Worm (Caenorhabditis elegans) whole organism, young adult: Measurements from ENCODE around the gene F55G7.4.

Source experiments
- B0019.2 ChIP-seq: fragments of 200-800 bp; sonication (Bioruptor generic); conservative IDR thresholded peaks from 2 replicates; pipeline ENCODE4 v1.3.6; 2022; ENCODE audit warnings: missing genetic modification reagents, missing genetic modification characterization, missing compliant biosample characterization
- B0336.3 ChIP-seq: fragments of 200-800 bp; sonication (Bioruptor generic); IDR thresholded peaks from 2 replicates; pipeline ENCODE4 v1.3.6; 2022; ENCODE audit warnings: missing genetic modification characterization, missing compliant biosample characterization
- C17E4.6 ChIP-seq: fragments of 200-800 bp; sonication (Bioruptor generic); IDR thresholded peaks from 2 replicates; pipeline ENCODE4 v1.3.6; 2022; ENCODE audit warnings: missing genetic modification reagents, missing genetic modification characterization, missing compliant biosample characterization
- F10E7.11 ChIP-seq: sonication (generic microtip); optimal IDR thresholded peaks from 2 replicates; lab custom pipeline; 2017; ENCODE audit warnings: mild to moderate bottlenecking, missing genetic modification characterization, moderate library complexity, missing compliant biosample characterization
- F22D6.2 ChIP-seq: sonication (generic microtip); optimal IDR thresholded peaks from 2 replicates; lab custom pipeline; 2016; ENCODE audit warnings: mild to moderate bottlenecking, missing genetic modification characterization, missing compliant biosample characterization
- F23B12.7 ChIP-seq: sonication (generic microtip); optimal IDR thresholded peaks from 2 replicates; lab custom pipeline; 2017; ENCODE audit warnings: missing genetic modification characterization, mild to moderate bottlenecking, missing compliant biosample characterization, antibody characterized with exemption, moderate library complexity; ENCODE audit not compliant: insufficient read depth
- F33H1.4 ChIP-seq: fragments of 200-800 bp; sonication (Bioruptor generic); IDR thresholded peaks from 2 replicates; pipeline ENCODE4 v1.3.6; 2022; ENCODE audit warnings: missing genetic modification reagents, missing genetic modification characterization, missing compliant biosample characterization
- F39B2.1 ChIP-seq: fragments of 200-800 bp; sonication (Bioruptor generic); IDR thresholded peaks from 2 replicates; pipeline ENCODE4 v1.3.6; 2022; ENCODE audit warnings: missing genetic modification reagents, missing genetic modification characterization, missing compliant biosample characterization
- F52B5.7 ChIP-seq: sonication (generic microtip); optimal IDR thresholded peaks from 2 replicates; lab custom pipeline; 2016; ENCODE audit warnings: mild to moderate bottlenecking, missing genetic modification characterization, missing compliant biosample characterization
- T07F8.4 ChIP-seq: sonication (generic microtip); optimal IDR thresholded peaks from 2 replicates; lab custom pipeline; 2016; ENCODE audit warnings: mild to moderate bottlenecking, missing genetic modification characterization, moderate library complexity, missing compliant biosample characterization
- Y56A3A.18 ChIP-seq: fragments of 200-800 bp; sonication (Bioruptor generic); IDR thresholded peaks from 2 replicates; pipeline ENCODE4 v1.3.6; 2022; ENCODE audit warnings: missing genetic modification reagents, missing genetic modification characterization, missing compliant biosample characterization
- ama-1 ChIP-seq, 3 experiments: fragments of 150-350 bp in 1 of 3; sonication (generic microtip) in 2 of 3; optimal IDR thresholded peaks; 2 replicates each; lab custom pipeline; 2014 to 2018; ENCODE audit warnings: missing biosample characterization in 2 of 3, missing genetic modification characterization in 2 of 3, missing genetic modification reagents in 2 of 3
- aptf-3 ChIP-seq: fragments of 200-800 bp; sonication (Bioruptor generic); IDR thresholded peaks from 2 replicates; pipeline ENCODE4 v1.3.6; 2022; ENCODE audit warnings: missing genetic modification characterization, missing compliant biosample characterization
- atf-7 ChIP-seq: sonication (generic microtip); optimal IDR thresholded peaks from 2 replicates; lab custom pipeline; 2017; ENCODE audit warnings: mild to moderate bottlenecking, missing genetic modification characterization, missing compliant biosample characterization
- athp-1 ChIP-seq: sonication (generic microtip); optimal IDR thresholded peaks from 2 replicates; lab custom pipeline; 2017; ENCODE audit warnings: mild to moderate bottlenecking, missing genetic modification characterization, missing compliant biosample characterization
- bed-1 ChIP-seq: fragments of 200-800 bp; sonication (Bioruptor generic); IDR thresholded peaks from 2 replicates; pipeline ENCODE4 v1.3.6; 2022; ENCODE audit warnings: missing genetic modification reagents, missing genetic modification characterization, missing compliant biosample characterization
- ceh-100 ChIP-seq: fragments of 200-800 bp; sonication (Bioruptor generic); IDR thresholded peaks from 2 replicates; pipeline ENCODE4 v1.3.6; 2022; ENCODE audit warnings: missing genetic modification reagents, missing genetic modification characterization, missing compliant biosample characterization
- ceh-58 ChIP-seq: fragments of 200-800 bp; sonication (Bioruptor generic); IDR thresholded peaks from 2 replicates; pipeline ENCODE4 v1.3.6; 2022; ENCODE audit warnings: missing genetic modification characterization, missing compliant biosample characterization
- ceh-91 ChIP-seq: fragments of 200-800 bp; sonication (Bioruptor generic); IDR thresholded peaks from 2 replicates; pipeline ENCODE4 v1.3.6; 2022; ENCODE audit warnings: missing genetic modification reagents, missing genetic modification characterization, missing compliant biosample characterization
- efl-1 ChIP-seq: fragments of 150-350 bp; optimal IDR thresholded peaks from 2 replicates; lab custom pipeline; 2014; ENCODE audit warnings: missing biosample characterization, missing genetic modification reagents, missing genetic modification characterization
- egl-44 ChIP-seq: fragments of 200-800 bp; sonication (Bioruptor generic); IDR thresholded peaks from 2 replicates; pipeline ENCODE4 v1.3.6; 2022; ENCODE audit warnings: missing genetic modification reagents, missing genetic modification characterization, missing compliant biosample characterization
- ets-4 ChIP-seq: fragments of 200-800 bp; sonication (Bioruptor generic); optimal IDR thresholded peaks from 2 replicates; lab custom pipeline; 2018; ENCODE audit warnings: mild to moderate bottlenecking, missing genetic modification characterization, missing compliant biosample characterization
- gei-17 ChIP-seq: fragments of 200-800 bp; sonication (Bioruptor generic); optimal IDR thresholded peaks from 2 replicates; lab custom pipeline; 2018; ENCODE audit warnings: mild to moderate bottlenecking, missing genetic modification characterization, missing compliant biosample characterization
- him-1 ChIP-seq: sonication (generic microtip); optimal IDR thresholded peaks from 2 replicates; lab custom pipeline; 2016; ENCODE audit warnings: missing genotype, missing genetic modification reagents, missing genetic modification characterization, missing compliant biosample characterization
- hmg-1.2 ChIP-seq: fragments of 200-800 bp; sonication (Bioruptor generic); IDR thresholded peaks from 2 replicates; pipeline ENCODE4 v1.3.6; 2022; ENCODE audit warnings: missing genetic modification reagents, missing genetic modification characterization, missing compliant biosample characterization
- hmg-20 ChIP-seq: fragments of 200-800 bp; sonication (Bioruptor generic); IDR thresholded peaks from 2 replicates; pipeline ENCODE4 v1.3.6; 2022; ENCODE audit warnings: missing genetic modification reagents, missing genetic modification characterization, missing compliant biosample characterization
- hsf-1 ChIP-seq: fragments of 200-800 bp; sonication (Bioruptor generic); IDR thresholded peaks from 2 replicates; pipeline ENCODE4 v1.3.6; 2022; ENCODE audit warnings: missing genetic modification reagents, missing genetic modification characterization, missing compliant biosample characterization
- lag-1 ChIP-seq: fragments of 200-800 bp; sonication (Bioruptor generic); IDR thresholded peaks from 2 replicates; pipeline ENCODE4 v1.3.6; 2022; ENCODE audit warnings: missing genetic modification reagents, missing genetic modification characterization, missing compliant biosample characterization
- madf-3 ChIP-seq: fragments of 200-800 bp; sonication (Bioruptor generic); IDR thresholded peaks from 2 replicates; pipeline ENCODE4 v1.3.6; 2022; ENCODE audit warnings: missing genetic modification reagents, missing genetic modification characterization, missing compliant biosample characterization
- madf-6 ChIP-seq: fragments of 200-800 bp; sonication (Bioruptor generic); IDR thresholded peaks from 2 replicates; pipeline ENCODE4 v1.3.6; 2022; ENCODE audit warnings: missing genetic modification reagents, missing genetic modification characterization, missing compliant biosample characterization
- mxl-1 ChIP-seq: sonication (generic microtip); optimal IDR thresholded peaks from 2 replicates; lab custom pipeline; 2016; ENCODE audit warnings: missing genetic modification characterization, missing compliant biosample characterization
- nfyb-1 ChIP-seq: fragments of 200-800 bp; sonication (Bioruptor generic); IDR thresholded peaks from 2 replicates; pipeline ENCODE4 v1.3.6; 2022; ENCODE audit warnings: missing genetic modification reagents, missing genetic modification characterization, missing compliant biosample characterization
- nhr-179 ChIP-seq: sonication (generic microtip); optimal IDR thresholded peaks from 2 replicates; lab custom pipeline; 2016; ENCODE audit warnings: mild to moderate bottlenecking, missing genetic modification characterization, missing compliant biosample characterization
- nhr-27 ChIP-seq: fragments of 200-800 bp; sonication (Bioruptor generic); optimal IDR thresholded peaks from 2 replicates; lab custom pipeline; 2018; ENCODE audit warnings: mild to moderate bottlenecking, missing genetic modification characterization, moderate library complexity, missing compliant biosample characterization
- nhr-80 ChIP-seq: sonication (generic microtip); optimal IDR thresholded peaks from 2 replicates; lab custom pipeline; 2016; ENCODE audit warnings: missing genetic modification characterization, missing compliant biosample characterization
- nhr-90 ChIP-seq: sonication (generic microtip); optimal IDR thresholded peaks from 2 replicates; lab custom pipeline; 2016; ENCODE audit warnings: missing genotype, mild to moderate bottlenecking, missing genetic modification characterization, missing compliant biosample characterization
- pbrm-1 ChIP-seq: fragments of 200-800 bp; sonication (Bioruptor generic); IDR thresholded peaks from 2 replicates; pipeline ENCODE4 v1.3.6; 2022; ENCODE audit warnings: missing genetic modification reagents, missing genetic modification characterization, missing compliant biosample characterization
- pha-4 ChIP-seq: fragments of 150-350 bp; sonication (generic microtip); optimal IDR thresholded peaks from 2 replicates; lab custom pipeline; 2014; ENCODE audit warnings: missing biosample characterization, missing genetic modification reagents, missing genetic modification characterization
- rec-8 ChIP-seq, 2 experiments: sonication (generic microtip); optimal IDR thresholded peaks; 2 replicates each; lab custom pipeline; 2016; ENCODE audit warnings: mild to moderate bottlenecking in 2 of 2, missing genetic modification characterization in 2 of 2, missing genetic modification reagents in 2 of 2, missing genotype in 2 of 2, missing biosample characterization in 1 of 2, missing compliant biosample characterization in 1 of 2, moderate library complexity in 1 of 2
- somi-1 ChIP-seq: fragments of 200-800 bp; sonication (Bioruptor generic); optimal IDR thresholded peaks from 2 replicates; lab custom pipeline; 2018; ENCODE audit warnings: mild to moderate bottlenecking, missing genetic modification characterization, missing compliant biosample characterization
- sptf-2 ChIP-seq: fragments of 200-800 bp; sonication (Bioruptor generic); optimal IDR thresholded peaks from 2 replicates; lab custom pipeline; 2018; ENCODE audit warnings: mild to moderate bottlenecking, missing genetic modification characterization, missing compliant biosample characterization
- tbx-9 ChIP-seq: sonication (generic microtip); optimal IDR thresholded peaks from 2 replicates; lab custom pipeline; 2016; ENCODE audit warnings: borderline replicate concordance, missing genetic modification characterization, inconsistent platforms, missing compliant biosample characterization
- unc-62 ChIP-seq: fragments of 150-350 bp; optimal IDR thresholded peaks from 2 replicates; lab custom pipeline; 2014; ENCODE audit warnings: missing biosample characterization, missing genetic modification reagents, missing genetic modification characterization
- xnd-1 ChIP-seq: sonication (generic microtip); optimal IDR thresholded peaks from 2 replicates; lab custom pipeline; 2016; ENCODE audit warnings: missing genotype, missing genetic modification reagents, missing genetic modification characterization, missing compliant biosample characterization
- ztf-3 ChIP-seq: fragments of 200-800 bp; sonication (Bioruptor generic); optimal IDR thresholded peaks from 2 replicates; lab custom pipeline; 2018; ENCODE audit warnings: mild to moderate bottlenecking, missing genetic modification characterization, missing compliant biosample characterization
- ztf-6 ChIP-seq: fragments of 200-800 bp; sonication (Bioruptor generic); IDR thresholded peaks from 2 replicates; pipeline ENCODE4 v1.3.6; 2022; ENCODE audit warnings: missing genetic modification reagents, missing genetic modification characterization, missing compliant biosample characterization

F55G7.4 gene

DNA sequence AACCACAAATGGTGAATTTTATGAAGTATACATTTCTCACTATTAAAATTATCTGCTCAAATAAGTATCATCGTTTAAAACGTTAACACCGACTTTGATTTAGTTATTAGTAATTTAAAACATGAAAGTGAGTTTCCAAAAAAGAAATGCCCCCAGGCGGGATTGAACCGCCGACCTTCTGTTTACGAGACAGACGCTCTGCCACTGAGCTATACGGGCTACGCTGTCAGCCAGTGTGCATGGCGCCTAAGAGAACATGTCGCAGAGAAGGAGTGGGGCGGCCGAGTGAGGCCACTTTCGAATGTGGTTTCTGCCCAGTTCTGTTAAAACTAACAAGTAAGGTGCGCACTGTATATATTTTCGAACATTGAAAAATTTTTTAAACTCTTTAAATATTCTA, 7.2 kb downstream of the F55G7.4 start (continued):
- TF ChIP-seq B0336.3 (GFP tag; lab: Robert Waterston, UW) (peak; percentile 66; the same call in 1 of the 2 replicates), nfyb-1 (GFP tag; lab: Robert Waterston, UW) (peak; percentile 86), ceh-91 (GFP tag; lab: Robert Waterston, UW) (no peak), F22D6.2 (tag; lab: Kevin White, UChicago) (peak; percentile 31), nhr-80 (tag; lab: Kevin White, UChicago) (peak; percentile 3), ztf-3 (GFP tag; lab: Kevin White, UChicago) (no peak), athp-1 (no peak), nhr-90 (tag; lab: Kevin White, UChicago) (peak; percentile 61)

DNA sequence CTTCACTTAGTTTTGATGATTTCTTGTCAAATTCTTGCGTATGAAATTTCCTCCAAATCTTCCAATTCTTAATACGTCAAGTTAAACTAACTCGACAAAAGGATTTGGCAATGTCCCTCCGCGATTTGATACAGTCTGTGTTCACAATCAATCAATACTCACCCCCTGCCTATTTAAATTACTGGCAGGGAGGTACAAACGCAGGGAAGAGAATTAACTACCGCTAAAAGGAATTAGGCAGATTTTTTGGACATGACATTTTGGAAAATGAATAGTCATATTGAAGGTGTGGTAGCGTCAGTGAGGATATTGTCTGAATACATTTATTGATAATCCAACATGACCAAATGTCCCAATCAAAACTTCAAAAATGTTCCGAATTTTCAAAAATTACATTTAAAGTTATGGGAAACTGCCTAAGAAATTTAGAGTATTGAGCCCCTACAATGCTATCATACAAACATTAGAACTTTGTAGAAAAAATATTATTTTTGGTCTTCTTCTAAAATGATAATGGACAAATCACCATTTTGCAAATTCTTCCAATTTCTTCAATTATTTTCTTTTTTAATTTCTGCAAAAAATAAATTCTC, 9.8 kb downstream of the F55G7.4 start:
- TF ChIP-seq F33H1.4 (GFP tag; lab: Robert Waterston, UW) (no peak; the same call in none of the 2 replicates), ztf-6 (GFP tag; lab: Robert Waterston, UW) (peak; percentile 94), aptf-3 (GFP tag; lab: Robert Waterston, UW) (no peak), T07F8.4 (tag; lab: Kevin White, UChicago) (peak; percentile 80), ets-4 (GFP tag; lab: Kevin White, UChicago) (peak; percentile 93), efl-1 (no peak), F22D6.2 (tag; lab: Kevin White, UChicago) (peak; percentile 95), him-1 (tag; lab: Kevin White, UChicago) (no peak), Y56A3A.18 (GFP tag; lab: Robert Waterston, UW) (peak; percentile 99), F10E7.11 (tag; lab: Kevin White, UChicago) (peak; percentile 84), ama-1 (optimal IDR thresholded peaks at IDR 0.05; lab: Kevin White, UChicago) (no peak), ama-1 (GFP tag; optimal IDR thresholded peaks at IDR 0.05; lab: Kevin White, UChicago) (peak; percentile 66 to 90), xnd-1 (tag; lab: Kevin White, UChicago) (no peak), tbx-9 (no peak), atf-7 (tag; lab: Kevin White, UChicago) (peak; percentile 98), C17E4.6 (peak; percentile 89), nhr-27 (peak; percentile 87), somi-1 (GFP tag; lab: Kevin White, UChicago) (peak; percentile 98), F52B5.7 (tag; lab: Kevin White, UChicago) (peak; percentile 93), hmg-20 (GFP tag; lab: Robert Waterston, UW) (peak; percentile 93), gei-17 (peak; percentile 98), madf-6 (no peak), hmg-1.2 (GFP tag; lab: Robert Waterston, UW) (peak; percentile 85), bed-1 (peak; percentile 90; the same call in 1 of the 2 replicates), pha-4 (tag; lab: Kevin White, UChicago) (peak; percentile 96), ceh-58 (GFP tag; lab: Robert Waterston, UW) (no peak), F23B12.7 (tag; lab: Kevin White, UChicago) (peak; percentile 90), ceh-100 (GFP tag; lab: Robert Waterston, UW) (peak; percentile 70; the same call in 1 of the 2 replicates), madf-3 (GFP tag; lab: Robert Waterston, UW) (peak; percentile 75), rec-8 (tag; optimal IDR thresholded peaks at IDR 0.05; lab: Kevin White, UChicago) (peak; percentile 6 to 26), pbrm-1 (GFP tag; lab: Robert Waterston, UW) (peak; percentile 93), F39B2.1 (no peak), athp-1 (peak; percentile 64), nhr-90 (tag; lab: Kevin White, UChicago) (peak; percentile 81), nfyb-1 (GFP tag; lab: Robert Waterston, UW) (peak; percentile 98), lag-1 (GFP tag; lab: Robert Waterston, UW) (peak; percentile 95), B0019.2 (GFP tag; lab: Robert Waterston, UW) (no peak), unc-62 (GFP tag; lab: Kevin White, UChicago) (peak; percentile 77), nhr-179 (tag; lab: Kevin White, UChicago) (peak; percentile 85), egl-44 (peak; percentile 89), hsf-1 (GFP tag; lab: Robert Waterston, UW) (no peak; the same call in 1 of the 2 replicates), sptf-2 (GFP tag; lab: Kevin White, UChicago) (peak; percentile 55), mxl-1 (tag; lab: Kevin White, UChicago) (no peak)
